Fruit fly (Drosophila melanogaster) whole organism, adult: ENCODE measurements around the gene CG14340.

Experiments
- CG11617 ChIP-seq: fragments of 200-800 bp; sonication (Bioruptor generic); optimal IDR thresholded peaks from 2 replicates; lab custom pipeline; 2017; ENCODE audit warnings: mild to moderate bottlenecking, missing biosample characterization, missing genetic modification reagents, missing genetic modification characterization
- CG12768 ChIP-seq: fragments of 200-800 bp; sonication (Bioruptor generic); optimal IDR thresholded peaks from 2 replicates; lab custom pipeline; 2017; ENCODE audit warnings: missing biosample characterization, missing genetic modification characterization, mild to moderate bottlenecking, moderate library complexity, missing genetic modification reagents
- CG14711 ChIP-seq: fragments of 200-800 bp; sonication (Bioruptor generic); optimal IDR thresholded peaks from 2 replicates; lab custom pipeline; 2018; ENCODE audit warnings: missing biosample characterization, mild to moderate bottlenecking, missing genetic modification characterization, moderate library complexity
- CG1620 ChIP-seq: fragments of 200-800 bp; sonication (Bioruptor generic); optimal IDR thresholded peaks from 2 replicates; lab custom pipeline; 2016; ENCODE audit warnings: missing biosample characterization, missing genetic modification characterization
- CG33017 ChIP-seq: fragments of 200-800 bp; sonication (Bioruptor generic); optimal IDR thresholded peaks from 2 replicates; lab custom pipeline; 2018; ENCODE audit warnings: missing biosample characterization, mild to moderate bottlenecking, missing genetic modification characterization, moderate library complexity
- CG5204 ChIP-seq: fragments of 200-800 bp; sonication (Bioruptor generic); optimal IDR thresholded peaks from 2 replicates; lab custom pipeline; 2016; ENCODE audit warnings: missing biosample characterization, missing genetic modification characterization
- CG7045 ChIP-seq: fragments of 200-800 bp; sonication (Bioruptor generic); optimal IDR thresholded peaks from 2 replicates; lab custom pipeline; 2017; ENCODE audit warnings: missing biosample characterization, mild to moderate bottlenecking, missing genetic modification characterization
- CG7101 ChIP-seq: fragments of 200-800 bp; sonication (Bioruptor generic); optimal IDR thresholded peaks from 2 replicates; lab custom pipeline; 2018; ENCODE audit warnings: missing biosample characterization, mild to moderate bottlenecking, missing genetic modification characterization, moderate library complexity
- Clk ChIP-seq: fragments of 200-800 bp; sonication (Bioruptor generic); optimal IDR thresholded peaks from 2 replicates; lab custom pipeline; 2017; ENCODE audit warnings: missing biosample characterization, missing genetic modification characterization
- Crg-1 ChIP-seq: fragments of 200-800 bp; sonication (Bioruptor generic); optimal IDR thresholded peaks from 2 replicates; lab custom pipeline; 2016; ENCODE audit warnings: missing biosample characterization, missing genetic modification characterization
- Hr96 ChIP-seq: fragments of 200-800 bp; sonication (Bioruptor generic); optimal IDR thresholded peaks from 2 replicates; lab custom pipeline; 2016; ENCODE audit warnings: missing biosample characterization, missing genetic modification characterization
- Mnt ChIP-seq: fragments of 200-800 bp; sonication (Bioruptor generic); optimal IDR thresholded peaks from 2 replicates; lab custom pipeline; 2016; ENCODE audit warnings: missing biosample characterization, mild to moderate bottlenecking, missing genetic modification characterization
- bab1 ChIP-seq: fragments of 200-800 bp; sonication (Bioruptor generic); optimal IDR thresholded peaks from 3 replicates; lab custom pipeline; 2019; ENCODE audit warnings: missing biosample characterization, mild to moderate bottlenecking, missing genetic modification characterization, moderate library complexity
- cic ChIP-seq: fragments of 200-800 bp; sonication (Bioruptor generic); optimal IDR thresholded peaks from 2 replicates; lab custom pipeline; 2017; ENCODE audit warnings: missing biosample characterization, mild to moderate bottlenecking, missing genetic modification characterization, moderate library complexity
- cnc ChIP-seq, 2 experiments: fragments of >200 bp; optimal IDR thresholded peaks; 2 replicates each; lab custom pipeline; 2017
- kay ChIP-seq: fragments of 200-800 bp; sonication (Bioruptor generic); peaks from one replicate; lab custom pipeline; 2016; ENCODE audit warnings: missing biosample characterization, missing genetic modification characterization, borderline replicate concordance
- ovo ChIP-seq: fragments of 200-800 bp; sonication (Bioruptor generic); optimal IDR thresholded peaks from 2 replicates; lab custom pipeline; 2016; ENCODE audit warnings: missing biosample characterization, missing genetic modification characterization
- pad ChIP-seq: fragments of 200-800 bp; sonication (Bioruptor generic); optimal IDR thresholded peaks from 3 replicates; lab custom pipeline; 2017; ENCODE audit warnings: missing biosample characterization, missing genetic modification characterization, mild to moderate bottlenecking, moderate library complexity, missing genetic modification reagents
- tj ChIP-seq: fragments of 200-800 bp; sonication (Bioruptor generic); optimal IDR thresholded peaks from 3 replicates; lab custom pipeline; 2017; ENCODE audit warnings: missing biosample characterization, mild to moderate bottlenecking, missing genetic modification characterization, moderate library complexity
- toe ChIP-seq: fragments of 200-800 bp; sonication (Bioruptor generic); optimal IDR thresholded peaks from 2 replicates; lab custom pipeline; 2016; ENCODE audit warnings: missing biosample characterization, missing genetic modification characterization

The CG14340 gene

dm6 chr2L:1122711-1122960 lies 9.9 kb downstream of the CG14340 start:
- no peak for TF ChIP-seq CG33017
- peak; percentile 45 for TF ChIP-seq ovo (GFP tag; lab: Kevin White, UChicago)

- TF ChIP-seq Crg-1 (GFP tag; lab: Kevin White, UChicago) (no peak), Hr96 (GFP tag; lab: Kevin White, UChicago) (no peak), CG7101 (tag; lab: Kevin White, UChicago) (peak; percentile 76), pad (peak; percentile 36), ovo (GFP tag; lab: Kevin White, UChicago) (peak; percentile 67), CG11617 (GFP tag; lab: Kevin White, UChicago) (no peak), Clk (GFP tag; lab: Kevin White, UChicago) (no peak), toe (GFP tag; lab: Kevin White, UChicago) (peak; percentile 6), CG5204 (GFP tag; lab: Kevin White, UChicago) (no peak), CG33017 (peak; percentile 30), CG12768 (GFP tag; lab: Kevin White, UChicago) (no peak), Mnt (no peak), bab1 (GFP tag; lab: Kevin White, UChicago) (no peak), cic (peak; percentile 70), CG7045 (GFP tag; lab: Kevin White, UChicago) (peak; percentile 64), cnc (optimal IDR thresholded peaks at IDR 0.05; lab: Kevin White, UChicago) (no peak), CG14711 (tag; lab: Kevin White, UChicago) (peak; percentile 30)
These were observed 10.5 kb downstream of the CG14340 start for dm6 chr2L:1123078-1123818.

- TF ChIP-seq CG7045 (GFP tag; lab: Kevin White, UChicago) (peak; percentile 17), cic (no peak), pad (no peak), CG7101 (tag; lab: Kevin White, UChicago) (no peak), CG11617 (GFP tag; lab: Kevin White, UChicago) (no peak), CG14711 (tag; lab: Kevin White, UChicago) (no peak), toe (GFP tag; lab: Kevin White, UChicago) (no peak), cnc (optimal IDR thresholded peaks at IDR 0.05; lab: Kevin White, UChicago) (no peak), kay (GFP tag; lab: Kevin White, UChicago) (no peak), Hr96 (GFP tag; lab: Kevin White, UChicago) (no peak), bab1 (GFP tag; lab: Kevin White, UChicago) (no peak), CG12768 (GFP tag; lab: Kevin White, UChicago) (peak; percentile 92), CG5204 (GFP tag; lab: Kevin White, UChicago) (no peak), ovo (GFP tag; lab: Kevin White, UChicago) (no peak), Clk (GFP tag; lab: Kevin White, UChicago) (peak; percentile 34), tj (GFP tag; lab: Kevin White, UChicago) (peak; percentile 36), CG1620 (GFP tag; lab: Kevin White, UChicago) (no peak), Mnt (no peak), Crg-1 (GFP tag; lab: Kevin White, UChicago) (no peak), CG33017 (peak; percentile 41)
These were observed 11.5 kb downstream of the CG14340 start for dm6 chr2L:1124265-1124664.

dm6 chr2L:1125437-1125836 lies 12.7 kb downstream of the CG14340 start:
- TF ChIP-seq cic (peak; percentile 100), bab1 (GFP tag; lab: Kevin White, UChicago) (no peak), CG33017 (peak; percentile 44), kay (GFP tag; lab: Kevin White, UChicago) (peak; percentile 59)

dm6 chr2L:1126527-1126926 lies 13.8 kb downstream of the CG14340 start:
- TF ChIP-seq kay (GFP tag; lab: Kevin White, UChicago) (peak; percentile 91), cic (no peak), Hr96 (GFP tag; lab: Kevin White, UChicago) (no peak), CG7101 (tag; lab: Kevin White, UChicago) (no peak), Clk (GFP tag; lab: Kevin White, UChicago) (no peak), bab1 (GFP tag; lab: Kevin White, UChicago) (no peak), cnc (optimal IDR thresholded peaks at IDR 0.05; lab: Kevin White, UChicago) (no peak), pad (no peak), CG7045 (GFP tag; lab: Kevin White, UChicago) (no peak), CG14711 (tag; lab: Kevin White, UChicago) (no peak), CG5204 (GFP tag; lab: Kevin White, UChicago) (no peak), Mnt (peak; percentile 9), tj (GFP tag; lab: Kevin White, UChicago) (no peak), toe (GFP tag; lab: Kevin White, UChicago) (no peak), ovo (GFP tag; lab: Kevin White, UChicago) (no peak)

- peak; percentile 7 for TF ChIP-seq CG12768 (GFP tag; lab: Kevin White, UChicago)
- no peak for TF ChIP-seq CG7045 (GFP tag; lab: Kevin White, UChicago)
- TF ChIP-seq Mnt, result no peak
- peak; percentile 83 for TF ChIP-seq cic
- TF ChIP-seq tj (GFP tag; lab: Kevin White, UChicago), result no peak
- TF ChIP-seq ovo (GFP tag; lab: Kevin White, UChicago), result no peak
- TF ChIP-seq cnc (optimal IDR thresholded peaks at IDR 0.05; lab: Kevin White, UChicago), result no peak
- no peak for TF ChIP-seq CG33017
- no peak for TF ChIP-seq toe (GFP tag; lab: Kevin White, UChicago)
- no peak for TF ChIP-seq Clk (GFP tag; lab: Kevin White, UChicago)
- TF ChIP-seq CG7101 (tag; lab: Kevin White, UChicago), result no peak
- no peak for TF ChIP-seq kay (GFP tag; lab: Kevin White, UChicago)
These were observed 14.8 kb downstream of the CG14340 start for dm6 chr2L:1127434-1128089.
